Worm (Caenorhabditis elegans) whole organism, L1 larva: ENCODE results near the gene C05C9.3.

ENCODE experiments used
- ceh-82 ChIP-seq, 3 experiments: fragments of 150-350 bp in 1 of 3; sonication (generic microtip) in 2 of 3; optimal IDR thresholded peaks; 2 replicates each; lab custom pipeline; 2014 to 2017; ENCODE audit warnings: missing biosample characterization in 3 of 3, missing genetic modification characterization in 3 of 3
- ces-1 ChIP-seq: fragments of 150-350 bp; optimal IDR thresholded peaks from 2 replicates; lab custom pipeline; 2014; ENCODE audit warnings: missing biosample characterization, missing genetic modification reagents, missing genetic modification characterization
- fkh-10 ChIP-seq: sonication (generic microtip); optimal IDR thresholded peaks from 2 replicates; lab custom pipeline; 2017; ENCODE audit warnings: missing biosample characterization, missing genetic modification reagents, missing genetic modification characterization
- fos-1 ChIP-seq: fragments of 150-350 bp; optimal IDR thresholded peaks from 2 replicates; lab custom pipeline; 2014; ENCODE audit warnings: missing biosample characterization, missing genetic modification characterization
- jun-1 ChIP-seq: fragments of 150-350 bp; optimal IDR thresholded peaks from 2 replicates; lab custom pipeline; 2014; ENCODE audit warnings: missing biosample characterization, missing genetic modification reagents, missing genetic modification characterization
- lin-39 ChIP-seq: fragments of 150-350 bp; optimal IDR thresholded peaks from 2 replicates; lab custom pipeline; 2014; ENCODE audit warnings: missing biosample characterization, missing genetic modification reagents, missing genetic modification characterization
- nhr-237 ChIP-seq: fragments of 150-350 bp; optimal IDR thresholded peaks from 2 replicates; lab custom pipeline; 2014; ENCODE audit warnings: missing biosample characterization, missing genetic modification characterization
- zag-1 ChIP-seq: fragments of 150-350 bp; optimal IDR thresholded peaks from 2 replicates; lab custom pipeline; 2014; ENCODE audit warnings: missing biosample characterization, missing genetic modification characterization

ce11 chrX:11189515-11189914 is 36.9 kb upstream of the C05C9.3 start, which contains the start of gene F13D2.1:
- TF ChIP-seq nhr-237 (tag; lab: Kevin White, UChicago) (no peak), fkh-10 (GFP tag; lab: Kevin White, UChicago) (no peak), fos-1 (tag; lab: Kevin White, UChicago) (no peak), zag-1 (tag; lab: Kevin White, UChicago) (no peak), ces-1 (GFP tag; lab: Kevin White, UChicago) (no peak), jun-1 (tag; lab: Kevin White, UChicago) (no peak), ceh-82 (tag; optimal IDR thresholded peaks at IDR 0.05; lab: Kevin White, UChicago) (no peak), lin-39 (tag; lab: Kevin White, UChicago) (no peak)
